Worm (Caenorhabditis elegans) whole organism, L2 larva: ENCODE measurements around the gene C47G2.3.

Source experiments
- aly-2 ChIP-seq: fragments of 150-350 bp; optimal IDR thresholded peaks from 2 replicates; lab custom pipeline; 2014; ENCODE audit warnings: missing biosample characterization, missing genetic modification characterization
- ama-1 ChIP-seq: fragments of 150-350 bp; optimal IDR thresholded peaks from 2 replicates; lab custom pipeline; 2018; ENCODE audit warnings: inconsistent platforms
- blmp-1 ChIP-seq: sonication (generic microtip); optimal IDR thresholded peaks from 2 replicates; lab custom pipeline; 2017; ENCODE audit warnings: missing genetic modification characterization, mild to moderate bottlenecking, missing compliant biosample characterization, antibody characterized with exemption, moderate library complexity; ENCODE audit not compliant: insufficient read depth
- ceh-16 ChIP-seq: fragments of 150-350 bp; optimal IDR thresholded peaks from 2 replicates; lab custom pipeline; 2014; ENCODE audit warnings: missing biosample characterization, missing genetic modification characterization
- egl-27 ChIP-seq: sonication (generic microtip); optimal IDR thresholded peaks from 3 replicates; lab custom pipeline; 2017; ENCODE audit warnings: missing biosample characterization, missing genetic modification reagents, missing genetic modification characterization
- lin-13 ChIP-seq: fragments of 150-350 bp; optimal IDR thresholded peaks from 2 replicates; lab custom pipeline; 2014; ENCODE audit warnings: missing biosample characterization, missing genetic modification reagents, missing genetic modification characterization
- nhr-11 ChIP-seq: fragments of 150-350 bp; optimal IDR thresholded peaks from 2 replicates; lab custom pipeline; 2014; ENCODE audit warnings: missing biosample characterization, missing genetic modification characterization
- nhr-21 ChIP-seq: fragments of 150-350 bp; optimal IDR thresholded peaks from 2 replicates; lab custom pipeline; 2014; ENCODE audit warnings: missing biosample characterization, missing genetic modification characterization
- nhr-25 ChIP-seq: fragments of 150-350 bp; sonication (generic microtip); optimal IDR thresholded peaks from 3 replicates; lab custom pipeline; 2014; ENCODE audit warnings: missing biosample characterization, missing genetic modification characterization
- unc-62 ChIP-seq: fragments of 150-350 bp; optimal IDR thresholded peaks from 2 replicates; lab custom pipeline; 2014; ENCODE audit warnings: missing biosample characterization, missing genetic modification reagents, missing genetic modification characterization
- ztf-11 ChIP-seq: sonication (generic microtip); optimal IDR thresholded peaks from 2 replicates; lab custom pipeline; 2017; ENCODE audit warnings: missing biosample characterization, missing genetic modification characterization

DNA sequence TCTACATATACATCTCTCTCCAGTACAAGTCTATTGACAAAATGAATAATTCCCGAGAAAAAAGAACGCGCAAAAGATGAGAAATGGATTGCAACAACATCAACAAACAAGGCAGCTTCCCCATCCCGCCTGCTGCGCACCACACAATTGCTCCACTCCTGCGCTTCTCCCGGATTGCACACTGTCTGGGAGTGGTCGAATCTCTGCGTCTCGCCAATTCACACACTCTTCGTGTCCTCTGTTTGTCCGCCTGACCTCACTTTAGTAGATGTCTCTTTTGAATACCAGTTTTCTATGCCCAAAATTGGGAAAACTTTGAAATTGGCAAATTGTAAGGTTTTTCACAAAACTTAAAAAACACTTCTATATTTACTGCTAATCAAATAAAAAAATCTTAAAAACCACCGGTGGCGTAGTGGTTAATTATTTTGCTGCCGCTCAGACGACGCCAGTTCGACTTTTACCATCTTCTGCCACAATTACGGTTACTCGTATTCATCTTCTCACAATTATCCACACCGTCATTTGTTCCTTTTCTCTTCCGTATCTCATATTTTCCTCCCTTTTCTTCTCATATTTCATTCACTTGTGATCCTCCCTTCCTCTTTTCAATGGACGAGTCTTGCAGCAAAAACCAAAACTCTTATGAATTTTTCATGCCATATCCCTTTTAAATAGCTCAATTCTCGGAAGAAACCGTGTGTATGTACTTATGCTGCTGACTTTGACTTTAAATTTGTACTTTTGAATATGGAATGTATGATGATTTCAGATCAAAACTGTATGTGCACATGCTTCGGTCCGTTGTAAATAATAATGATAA is 15.9 kb upstream of the C47G2.3 start, which contains the start of gene rsf-1:
- TF ChIP-seq nhr-21 (no peak), egl-27 (tag; lab: Kevin White, UChicago) (no peak), ceh-16 (no peak), ztf-11 (tag; lab: Kevin White, UChicago) (no peak), nhr-11 (tag; lab: Kevin White, UChicago) (no peak), ama-1 (lab: Kevin White, UChicago) (no peak), unc-62 (GFP tag; lab: Kevin White, UChicago) (no peak), blmp-1 (no peak), lin-13 (GFP tag; lab: Kevin White, UChicago) (no peak), aly-2 (tag; lab: Kevin White, UChicago) (no peak), nhr-25 (tag; lab: Kevin White, UChicago) (no peak)
